Worm (Caenorhabditis elegans): ENCODE data around the gene F46E10.2.

Gene F46E10.2

ce11 chrV:6546450-6547171 lies 26.4 kb downstream of the F46E10.2 start, which contains the start of gene dre-1:
Gene dre-1, minus strand, starts transcription at chrV:6546500.
- peak; percentile 8 for TF ChIP-seq unc-55 (GFP tag; optimal IDR thresholded peaks at IDR 0.05)
- peak; percentile 6 for TF ChIP-seq crh-2 (tag; optimal IDR thresholded peaks at IDR 0.05)
- TF ChIP-seq fos-1 (tag; optimal IDR thresholded peaks at IDR 0.05), result peak; percentile 82
- no peak for TF ChIP-seq nhr-237 (tag; optimal IDR thresholded peaks at IDR 0.05)

- TF ChIP-seq nhr-129 (tag; optimal IDR thresholded peaks at IDR 0.05) (no peak), ztf-11 (tag; optimal IDR thresholded peaks at IDR 0.05) (no peak), elt-1 (tag; optimal IDR thresholded peaks at IDR 0.05) (no peak), nhr-237 (tag; optimal IDR thresholded peaks at IDR 0.05) (no peak)
Observed at ce11 chrV:6548309-6548708, 28.1 kb downstream of the F46E10.2 start.

- no peak for TF ChIP-seq egl-27 (tag; optimal IDR thresholded peaks at IDR 0.05)
- TF ChIP-seq nhr-77 (tag; optimal IDR thresholded peaks at IDR 0.05), result no peak
- no peak for TF ChIP-seq mbf-1 (tag; optimal IDR thresholded peaks at IDR 0.05)
- no peak for TF ChIP-seq elt-3 (tag; optimal IDR thresholded peaks at IDR 0.05)
- TF ChIP-seq sma-3 (GFP tag; optimal IDR thresholded peaks at IDR 0.05), result no peak
- TF ChIP-seq ztf-4 (tag; optimal IDR thresholded peaks at IDR 0.05), result no peak
- TF ChIP-seq mdl-1 (tag; optimal IDR thresholded peaks at IDR 0.05), result no peak
- TF ChIP-seq alr-1 (tag; optimal IDR thresholded peaks at IDR 0.05), result no peak
- no peak for TF ChIP-seq nhr-129 (tag; optimal IDR thresholded peaks at IDR 0.05)
- no peak for TF ChIP-seq gmeb-1 (tag; optimal IDR thresholded peaks at IDR 0.05)
- no peak for TF ChIP-seq elt-1 (tag; optimal IDR thresholded peaks at IDR 0.05)
- no peak for TF ChIP-seq nhr-10 (tag; optimal IDR thresholded peaks at IDR 0.05)
- no peak for TF ChIP-seq nhr-21 (tag; optimal IDR thresholded peaks at IDR 0.05)
Observed at ce11 chrV:6549148-6549547, 28.9 kb downstream of the F46E10.2 start, which contains the start of gene K04A8.20. Gene K04A8.20, plus strand, starts transcription at chrV:6549448.

- TF ChIP-seq elt-3 (tag; optimal IDR thresholded peaks at IDR 0.05) (no peak), ZK546.5 (tag; optimal IDR thresholded peaks at IDR 0.05) (no peak), gmeb-1 (tag; optimal IDR thresholded peaks at IDR 0.05) (no peak), ceh-16 (tag; optimal IDR thresholded peaks at IDR 0.05) (no peak), lin-11 (tag; optimal IDR thresholded peaks at IDR 0.05) (no peak), nhr-25 (tag; optimal IDR thresholded peaks at IDR 0.05) (no peak), skn-1 (tag; optimal IDR thresholded peaks at IDR 0.05) (no peak), fos-1 (tag; optimal IDR thresholded peaks at IDR 0.05) (no peak), nhr-23 (tag; optimal IDR thresholded peaks at IDR 0.05) (no peak), mdl-1 (tag; optimal IDR thresholded peaks at IDR 0.05) (no peak), C34F6.9 (tag; optimal IDR thresholded peaks at IDR 0.05) (no peak), unc-62 (GFP tag; optimal IDR thresholded peaks at IDR 0.05) (no peak), nhr-10 (tag; optimal IDR thresholded peaks at IDR 0.05) (no peak), ztf-11 (tag; optimal IDR thresholded peaks at IDR 0.05) (no peak), nhr-6 (tag; optimal IDR thresholded peaks at IDR 0.05) (no peak), nhr-237 (tag; optimal IDR thresholded peaks at IDR 0.05) (no peak)
Observed at ce11 chrV:6549871-6550270, 29.6 kb downstream of the F46E10.2 start, which contains the start of gene lipl-4. Gene lipl-4, plus strand, starts transcription at chrV:6550171.

ce11 chrV:6551707-6552390 lies 31.6 kb downstream of the F46E10.2 start, which contains the start of gene twk-10:
Gene twk-10, plus strand, starts transcription at chrV:6552340.
- TF ChIP-seq C34F6.9 (tag; optimal IDR thresholded peaks at IDR 0.05) (peak; percentile 18), alr-1 (tag; optimal IDR thresholded peaks at IDR 0.05) (no peak), sem-4 (tag; optimal IDR thresholded peaks at IDR 0.05) (no peak), sma-3 (GFP tag; optimal IDR thresholded peaks at IDR 0.05) (peak; percentile 19), sma-9 (GFP tag; optimal IDR thresholded peaks at IDR 0.05) (peak; percentile 43), sma-9 (tag; optimal IDR thresholded peaks at IDR 0.05) (no peak), nhr-129 (tag; optimal IDR thresholded peaks at IDR 0.05) (peak; percentile 54), fos-1 (tag; optimal IDR thresholded peaks at IDR 0.05) (peak; percentile 59), mab-5 (tag; optimal IDR thresholded peaks at IDR 0.05) (no peak)

ce11 chrV:6554308-6554707 lies 34.1 kb downstream of the F46E10.2 start, which contains the start of gene K04A8.19:
Gene K04A8.19, minus strand, starts transcription at chrV:6554408.
- TF ChIP-seq snpc-4 (tag; optimal IDR thresholded peaks at IDR 0.05) (no peak), unc-39 (tag; optimal IDR thresholded peaks at IDR 0.05) (no peak), R02D3.7 (tag; optimal IDR thresholded peaks at IDR 0.05) (no peak), ceh-16 (tag; optimal IDR thresholded peaks at IDR 0.05) (no peak), egl-27 (tag; optimal IDR thresholded peaks at IDR 0.05) (no peak), aly-2 (tag; optimal IDR thresholded peaks at IDR 0.05) (no peak), nhr-6 (tag; optimal IDR thresholded peaks at IDR 0.05) (no peak), nhr-25 (tag; optimal IDR thresholded peaks at IDR 0.05) (no peak), crh-2 (tag; optimal IDR thresholded peaks at IDR 0.05) (no peak), ztf-11 (tag; optimal IDR thresholded peaks at IDR 0.05) (no peak), lsy-2 (tag; optimal IDR thresholded peaks at IDR 0.05) (no peak), mdl-1 (tag; optimal IDR thresholded peaks at IDR 0.05) (no peak), nhr-11 (tag; optimal IDR thresholded peaks at IDR 0.05) (no peak), ZK546.5 (tag; optimal IDR thresholded peaks at IDR 0.05) (no peak), nhr-23 (tag; optimal IDR thresholded peaks at IDR 0.05) (no peak), ceh-82 (tag; optimal IDR thresholded peaks at IDR 0.05) (no peak), Y55F3AM.14 (GFP tag; optimal IDR thresholded peaks at IDR 0.05) (no peak), blmp-1 (tag; optimal IDR thresholded peaks at IDR 0.05; ENCODE audit: insufficient read depth) (no peak)

All from whole organism, L2 larva.